Fruit fly (Drosophila melanogaster): ENCODE results near the gene bai.
A peak's percentile ranks its signal among the peaks of the same experiment; 100 is the strongest.

The bai gene

DNA sequence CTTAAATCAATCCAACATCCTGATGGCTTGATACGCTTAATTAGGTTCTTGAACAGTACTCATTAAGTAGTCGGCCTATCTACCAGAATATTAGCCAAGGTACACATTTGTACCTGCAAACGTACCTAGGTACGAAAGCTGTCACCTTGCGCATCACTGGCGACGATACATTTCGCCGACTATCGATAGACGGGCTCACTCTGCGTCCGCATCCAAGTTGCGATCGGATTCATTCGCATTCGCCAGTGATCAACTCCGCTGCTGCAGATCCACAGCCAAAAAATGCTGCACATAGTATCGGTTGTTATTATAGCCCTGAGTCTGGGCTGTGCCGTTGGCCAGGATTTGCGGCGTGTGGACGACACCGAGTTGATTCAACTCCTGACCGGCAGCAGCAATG lies 8.3 kb downstream of the bai start, which contains the start of gene CG11790 (continued):
- TF ChIP-seq tin (GFP tag; optimal IDR thresholded peaks at IDR 0.05) (no peak), knrl (GFP tag; IDR thresholded peaks at IDR 0.05; ENCODE audit: partially characterized antibody) (peak; percentile 73; the same call in 1 of the 3 replicates), CG8478 (optimal IDR thresholded peaks at IDR 0.05) (no peak), Deaf1 (tag; optimal IDR thresholded peaks at IDR 0.05) (peak; percentile 2), CG14014 (GFP tag; IDR thresholded peaks at IDR 0.05) (0 out of 2 replicates have a peak, but pooled peaks have one; percentile 26), vnd (GFP tag; IDR thresholded peaks at IDR 0.05; ENCODE audit: partially characterized antibody) (peak; percentile 65), dm (GFP tag; optimal IDR thresholded peaks at IDR 0.05) (no peak), so (GFP tag; IDR thresholded peaks at IDR 0.05) (peak; percentile 47; the same call in 1 of the 3 replicates), mld (GFP tag; IDR thresholded peaks at IDR 0.05; ENCODE audit: partially characterized antibody) (peak; percentile 73), CG18011 (GFP tag; optimal IDR thresholded peaks at IDR 0.05) (no peak), CG7786 (GFP tag; optimal IDR thresholded peaks at IDR 0.05) (no peak), lov (optimal IDR thresholded peaks at IDR 0.05) (no peak), lov (GFP tag; IDR thresholded peaks at IDR 0.05) (0 out of 3 replicates have a peak, but pooled peaks have one; percentile 16), unpg (GFP tag; optimal IDR thresholded peaks at IDR 0.05) (no peak), Ets65A (GFP tag) (peak; percentile 43), CG16813 (GFP tag; IDR thresholded peaks at IDR 0.05; ENCODE audit: partially characterized antibody) (peak; percentile 66), vvl (GFP tag; IDR thresholded peaks at IDR 0.05) (peak; percentile 20; the same call in 1 of the 2 replicates), Rfx (GFP tag; IDR thresholded peaks at IDR 0.05) (peak; percentile 43; the same call in 1 of the 2 replicates), row (GFP tag; IDR thresholded peaks at IDR 0.05) (peak; percentile 92), CG15514 (GFP tag; optimal IDR thresholded peaks at IDR 0.05) (peak; percentile 75), Pdp1 (GFP tag; optimal IDR thresholded peaks at IDR 0.05) (no peak), gro (GFP tag; optimal IDR thresholded peaks at IDR 0.05) (peak; percentile 5), lbe (GFP tag; optimal IDR thresholded peaks at IDR 0.05) (peak; percentile 2), hbn (GFP tag; IDR thresholded peaks at IDR 0.05; ENCODE audit: partially characterized antibody) (peak; percentile 73; the same call in 1 of the 2 replicates), CG32532 (GFP tag; IDR thresholded peaks at IDR 0.05) (peak; percentile 43; the same call in 1 of the 2 replicates), Opbp (GFP tag; IDR thresholded peaks at IDR 0.05; ENCODE audit: partially characterized antibody) (peak; percentile 84; the same call in 2 of the 3 replicates), CG17829 (tag; optimal IDR thresholded peaks at IDR 0.05) (peak; percentile 7), Adf1 (GFP tag; IDR thresholded peaks at IDR 0.05) (no peak)

DNA sequence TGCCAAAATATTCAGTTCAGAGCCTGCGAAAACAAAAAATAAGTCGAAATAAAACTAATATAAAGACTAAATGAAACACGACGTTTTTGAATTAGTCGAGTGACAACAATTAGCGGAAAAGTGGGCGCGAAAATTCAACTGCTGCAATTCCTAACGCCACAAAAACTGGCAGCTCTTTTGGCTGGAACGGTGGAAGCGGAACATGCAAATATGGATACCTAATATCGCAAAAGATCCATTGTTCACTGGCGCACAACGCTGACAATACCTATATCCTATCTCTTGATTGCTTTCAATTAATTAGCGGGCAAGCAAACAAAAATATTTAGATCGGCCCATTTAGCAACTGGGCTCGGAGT lies 10.2 kb downstream of the bai start, which contains the start of gene CG11791:
Gene CG11791, plus strand, starts transcription at position 234 of the 359 bp plus-strand sequence.
- TF ChIP-seq sisA (GFP tag; IDR thresholded peaks at IDR 0.05), result no peak
- peak; percentile 36 for TF ChIP-seq CG30020 (tag; optimal IDR thresholded peaks at IDR 0.05)
- peak; percentile 29 for TF ChIP-seq CG15514 (GFP tag; optimal IDR thresholded peaks at IDR 0.05)
- TF ChIP-seq CG8359 (GFP tag; optimal IDR thresholded peaks at IDR 0.05; ENCODE audit: borderline replicate concordance), result no peak
- TF ChIP-seq insv (GFP tag; optimal IDR thresholded peaks at IDR 0.05), result no peak
- TF ChIP-seq ttk (GFP tag; IDR thresholded peaks at IDR 0.05), result no peak
- no peak for TF ChIP-seq hb (GFP tag; IDR thresholded peaks at IDR 0.05; ENCODE audit: partially characterized antibody)
- no peak for TF ChIP-seq CG10366 (GFP tag; IDR thresholded peaks at IDR 0.05)
- TF ChIP-seq CG8290 (GFP tag; optimal IDR thresholded peaks at IDR 0.05), result no peak
- TF ChIP-seq CG8290 (tag; optimal IDR thresholded peaks at IDR 0.05), result peak in 1 of 2 experiments; percentile 11
- TF ChIP-seq zf30C (GFP tag; optimal IDR thresholded peaks at IDR 0.05), result no peak
- TF ChIP-seq pzg (GFP tag; optimal IDR thresholded peaks at IDR 0.05), result peak; percentile 28
- TF ChIP-seq salm (tag; optimal IDR thresholded peaks at IDR 0.05), result no peak
- TF ChIP-seq dpn (GFP tag; optimal IDR thresholded peaks at IDR 0.05), result no peak
- peak; percentile 83 for TF ChIP-seq CG3995 (GFP tag; optimal IDR thresholded peaks at IDR 0.05)
- no peak for TF ChIP-seq CG12071 (GFP tag; optimal IDR thresholded peaks at IDR 0.05)
- no peak for TF ChIP-seq run (tag; optimal IDR thresholded peaks at IDR 0.05)
- TF ChIP-seq tup (GFP tag; optimal IDR thresholded peaks at IDR 0.05), result no peak
- TF ChIP-seq Ada2b (GFP tag; IDR thresholded peaks at IDR 0.05), result no peak
- no peak for TF ChIP-seq CG34376 (GFP tag; optimal IDR thresholded peaks at IDR 0.05)
- TF ChIP-seq gfzf (GFP tag; optimal IDR thresholded peaks at IDR 0.05), result peak; percentile 65
- TF ChIP-seq HLH54F (GFP tag; optimal IDR thresholded peaks at IDR 0.05), result peak; percentile 1
- no peak for TF ChIP-seq Tbp (GFP tag; optimal IDR thresholded peaks at IDR 0.05)
- TF ChIP-seq HmgZ (tag; optimal IDR thresholded peaks at IDR 0.05), result no peak
- TF ChIP-seq Myb (GFP tag; optimal IDR thresholded peaks at IDR 0.05), result peak; percentile 43
- peak; percentile 17 for TF ChIP-seq Sin3A (optimal IDR thresholded peaks at IDR 0.05)

All from whole organism, embryonic.